Worm (Caenorhabditis elegans): ENCODE data around the gene C40A11.6.
"Not testable (repeated sequence)": the region's sequence is repeated elsewhere in the genome, so short reads cannot be mapped to it uniquely, and the experiment has no call there.

C40A11.6 gene

DNA sequence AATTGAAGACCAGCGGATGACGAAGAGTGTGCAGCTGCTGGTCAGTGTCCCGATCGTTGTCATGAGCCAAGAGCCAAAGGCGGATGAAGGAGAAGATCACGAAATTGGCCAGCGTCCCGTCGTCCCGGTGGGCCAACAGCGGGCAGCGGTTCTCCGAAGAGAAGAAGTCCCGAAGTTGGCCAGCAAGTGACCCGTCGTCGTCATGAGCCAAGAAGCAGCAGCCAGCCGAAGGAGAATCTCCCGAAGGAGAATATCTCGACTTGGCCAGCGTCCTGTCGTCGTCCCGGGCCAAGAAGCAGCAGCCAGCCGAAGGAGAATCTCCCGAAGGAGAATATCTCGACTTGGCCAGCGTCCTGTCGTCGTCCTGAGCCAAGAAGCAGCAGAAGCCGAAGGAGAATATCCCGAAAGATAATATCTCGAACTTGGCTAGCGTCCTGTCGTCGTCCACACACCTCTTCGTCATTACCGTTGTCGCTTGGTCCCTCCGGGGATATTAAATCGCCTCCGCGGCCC lies 18.0 kb upstream of the C40A11.6 start, which contains the start of gene C33C12.11:
C33C12.11 (minus strand) TSS at position 463 of the 513 bp plus-strand sequence.
- not testable (repeated sequence) for TF ChIP-seq snpc-4 (tag; optimal IDR thresholded peaks at IDR 0.05); alr-1 (tag; optimal IDR thresholded peaks at IDR 0.05; ENCODE audit: borderline replicate concordance); mab-9 (GFP tag; IDR thresholded peaks at IDR 0.05)

DNA sequence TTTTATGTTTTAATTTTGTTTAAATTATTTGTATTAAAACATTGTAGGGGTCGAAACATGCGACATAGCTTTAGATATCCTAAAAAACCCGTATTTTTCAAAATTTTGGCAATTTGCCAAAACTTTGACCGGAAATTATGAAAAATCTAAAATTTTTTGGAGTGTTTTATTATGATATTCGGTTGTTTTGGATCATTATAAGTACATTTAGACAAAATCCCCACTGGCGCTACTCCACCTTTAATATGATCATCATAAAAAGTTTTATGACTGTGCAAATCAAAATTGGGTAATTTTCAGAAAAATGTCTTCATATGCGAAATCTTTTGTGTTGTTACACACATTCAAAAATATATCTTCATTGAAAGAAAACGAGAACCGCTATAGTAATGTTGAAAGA lies 8.2 kb upstream of the C40A11.6 start, which contains the start of gene math-18:
math-18 (plus strand) TSS at position 301 of the 400 bp plus-strand sequence.
- not testable (repeated sequence) for TF ChIP-seq nhr-20 (tag; optimal IDR thresholded peaks at IDR 0.05); sptf-1 (tag; optimal IDR thresholded peaks at IDR 0.05); ama-1 (optimal IDR thresholded peaks at IDR 0.05)

DNA sequence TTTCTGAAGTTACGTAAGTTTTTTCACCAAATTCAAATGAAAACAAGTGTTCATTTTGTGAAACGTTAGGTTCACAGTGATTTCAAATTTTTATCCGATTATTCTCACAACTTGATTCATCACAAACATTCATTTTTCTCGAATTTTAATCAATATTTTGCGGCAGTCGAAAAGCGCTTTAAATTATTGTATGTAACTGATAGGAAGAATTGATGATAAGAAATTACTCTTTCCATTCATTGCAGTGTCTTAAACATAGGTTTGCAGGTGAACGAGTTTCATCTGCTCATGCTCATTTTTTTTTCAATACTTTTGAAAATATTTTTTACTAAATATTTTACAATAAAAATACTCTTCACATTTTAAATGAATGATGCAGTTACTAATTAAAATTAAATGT lies 7.0 kb upstream of the C40A11.6 start:
- TF ChIP-seq lin-14 (GFP tag; optimal IDR thresholded peaks at IDR 0.05): no peak
- TF ChIP-seq efl-1 (optimal IDR thresholded peaks at IDR 0.05): no peak
- peak in 1 of 2 experiments; percentile 70 for TF ChIP-seq efl-1 (GFP tag; optimal IDR thresholded peaks at IDR 0.05 in 1 of 2)
- TF ChIP-seq lsy-2 (tag; optimal IDR thresholded peaks at IDR 0.05): no peak
- no peak for TF ChIP-seq C34B4.2 (tag; optimal IDR thresholded peaks at IDR 0.05)
- TF ChIP-seq elt-2 (tag; optimal IDR thresholded peaks at IDR 0.05): peak; percentile 38
- TF ChIP-seq tbx-2 (tag; optimal IDR thresholded peaks at IDR 0.05): no peak
- no peak for TF ChIP-seq ceh-8 (GFP tag; optimal IDR thresholded peaks at IDR 0.05)

DNA sequence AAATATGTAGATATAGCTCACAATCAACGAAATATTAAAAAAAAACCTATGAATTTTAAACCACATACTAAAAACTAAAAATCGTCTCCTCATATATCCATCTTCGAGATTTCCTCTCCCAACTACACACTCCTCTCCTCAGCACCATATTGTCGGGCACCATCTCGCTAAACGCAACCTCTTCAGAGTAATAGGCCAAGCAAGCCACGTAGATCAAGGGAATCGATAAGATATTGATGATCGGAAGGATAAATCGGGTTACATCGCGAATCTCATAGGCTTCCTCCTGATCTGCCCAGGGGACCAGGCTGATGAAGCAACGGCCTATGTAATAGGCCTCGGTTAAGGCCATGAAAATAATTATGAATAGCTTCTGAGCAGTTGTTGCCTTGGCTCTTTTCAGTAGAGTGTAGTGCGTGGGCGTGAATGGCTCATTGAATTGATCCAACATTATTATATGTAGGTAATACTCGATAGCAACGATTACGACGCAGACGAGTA lies 5.1 kb upstream of the C40A11.6 start, which contains the start of the genes C40A11.7 and C40A11.8:
C40A11.7 (minus strand) TSS at position 101 of the 501 bp plus-strand sequence.
C40A11.8 (minus strand) TSS at position 451 of the 501 bp plus-strand sequence.
- TF ChIP-seq hlh-17 (GFP tag; optimal IDR thresholded peaks at IDR 0.05; ENCODE audit: borderline replicate concordance): no peak
- no peak for TF ChIP-seq jun-1 (tag; optimal IDR thresholded peaks at IDR 0.05)
- no peak for TF ChIP-seq ces-1 (GFP tag; optimal IDR thresholded peaks at IDR 0.05)
- TF ChIP-seq C34B4.2 (tag; optimal IDR thresholded peaks at IDR 0.05): no peak
- TF ChIP-seq snpc-4 (tag; optimal IDR thresholded peaks at IDR 0.05): no peak
- TF ChIP-seq nhr-85 (tag): no peak
- no peak for TF ChIP-seq blmp-1 (tag; optimal IDR thresholded peaks at IDR 0.05)
- no peak for TF ChIP-seq rnt-1 (tag; optimal IDR thresholded peaks at IDR 0.05)
- TF ChIP-seq nhr-11 (tag; optimal IDR thresholded peaks at IDR 0.05): no peak
- no peak for TF ChIP-seq grh-1 (GFP tag; IDR thresholded peaks at IDR 0.05)

DNA sequence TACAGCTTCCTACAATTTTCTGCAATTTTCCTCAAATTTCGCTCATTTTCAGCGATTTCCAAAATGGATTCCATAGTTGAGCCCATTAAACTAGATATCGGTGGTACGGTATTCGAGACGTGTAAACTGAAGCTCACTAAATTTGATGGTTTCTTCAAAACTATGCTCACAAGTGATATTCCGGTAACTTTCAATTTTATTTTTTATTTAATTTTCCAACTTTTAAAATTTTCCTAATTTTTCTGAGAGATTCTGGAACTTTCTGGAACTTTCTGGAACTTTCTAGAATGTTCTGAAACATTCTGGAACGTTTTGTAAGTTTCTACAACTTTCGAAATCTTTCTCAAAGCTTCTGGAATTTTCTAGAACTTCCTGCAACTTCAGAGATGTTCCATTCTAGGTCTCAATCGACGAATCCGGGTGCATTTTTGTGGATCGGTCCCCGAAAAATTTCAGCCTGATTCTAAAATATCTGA lies 1.5 kb upstream of the C40A11.6 start, which contains the start of gene C40A11.2:
C40A11.2 (plus strand) TSS at position 51 of the 476 bp plus-strand sequence.
- TF ChIP-seq fos-1 (tag; optimal IDR thresholded peaks at IDR 0.05): no peak
- no peak for TF ChIP-seq nhr-28 (tag; optimal IDR thresholded peaks at IDR 0.05)
- no peak for TF ChIP-seq efl-1 (optimal IDR thresholded peaks at IDR 0.05)
- peak in 1 of 2 experiments; percentile 5 for TF ChIP-seq efl-1 (GFP tag; optimal IDR thresholded peaks at IDR 0.05 in 1 of 2)
- TF ChIP-seq ets-5 (GFP tag; IDR thresholded peaks at IDR 0.05): no peak
- no peak for TF ChIP-seq tbx-2 (tag; optimal IDR thresholded peaks at IDR 0.05)

DNA sequence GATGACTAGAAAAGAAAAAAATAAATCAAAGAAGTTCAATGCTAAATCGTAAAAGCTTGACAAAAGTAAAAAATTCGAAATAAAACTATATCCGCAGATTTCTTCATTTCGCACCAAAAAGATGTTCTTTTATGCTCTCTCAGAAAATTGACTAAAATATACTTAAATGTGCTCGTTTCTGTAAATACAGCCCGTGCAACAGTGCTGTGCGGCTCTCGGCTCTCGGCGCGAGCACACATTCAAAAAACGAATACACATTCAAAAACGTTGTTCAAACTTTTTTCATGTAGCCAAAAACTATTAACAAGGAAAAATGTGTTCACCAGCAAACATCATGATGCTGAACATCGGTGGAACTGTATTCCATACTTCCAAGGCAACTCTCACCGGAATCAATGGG lies 4.6 kb downstream of the C40A11.6 start, which contains the start of gene C40A11.3:
C40A11.3 (plus strand) TSS at position 301 of the 400 bp plus-strand sequence.
- TF ChIP-seq lsy-2 (tag; optimal IDR thresholded peaks at IDR 0.05) (no peak), nhr-12 (tag; optimal IDR thresholded peaks at IDR 0.05) (no peak), nhr-237 (tag; optimal IDR thresholded peaks at IDR 0.05) (no peak), egl-13 (tag; optimal IDR thresholded peaks at IDR 0.05) (no peak), blmp-1 (tag; optimal IDR thresholded peaks at IDR 0.05) (no peak), isw-1 (GFP tag; IDR thresholded peaks at IDR 0.05) (no peak), snu-23 (GFP tag; optimal IDR thresholded peaks at IDR 0.05) (no peak), nhr-76 (tag; optimal IDR thresholded peaks at IDR 0.05) (no peak), vab-15 (tag; optimal IDR thresholded peaks at IDR 0.05) (no peak), nhr-90 (tag; optimal IDR thresholded peaks at IDR 0.05; ENCODE audit: poor library complexity) (no peak), ztf-4 (tag; optimal IDR thresholded peaks at IDR 0.05) (no peak), fos-1 (tag; optimal IDR thresholded peaks at IDR 0.05) (no peak), efl-3 (GFP tag; optimal IDR thresholded peaks at IDR 0.05) (no peak)
